Fruit fly (Drosophila melanogaster) whole organism, pupa: ENCODE measurements around the gene Cad74A.

ENCODE experiments used
- CG12605 ChIP-seq: fragments of 200-800 bp; sonication (Bioruptor generic); IDR thresholded peaks from 2 replicates; pipeline ENCODE4 v1.3.6; 2022; ENCODE audit warnings: missing biosample characterization, missing genetic modification characterization
- CG13204 ChIP-seq: fragments of 200-800 bp; sonication (Bioruptor generic); optimal IDR thresholded peaks from 2 replicates; lab custom pipeline; 2018; ENCODE audit warnings: missing biosample characterization, mild to moderate bottlenecking, missing genetic modification characterization, moderate library complexity
- CG34367 ChIP-seq: fragments of 200-800 bp; sonication (Bioruptor generic); optimal IDR thresholded peaks from 2 replicates; lab custom pipeline; 2018; ENCODE audit warnings: missing biosample characterization, mild to moderate bottlenecking, missing genetic modification characterization
- Ets98B ChIP-seq: fragments of 200-800 bp; sonication (Bioruptor generic); IDR thresholded peaks from 2 replicates; pipeline ENCODE4 v1.3.6; 2022; ENCODE audit warnings: missing biosample characterization, missing genetic modification characterization

dm6 chr3L:17352812-17353211 is 26.5 kb downstream of the Cad74A start:
- TF ChIP-seq CG12605 (GFP tag; lab: Robert Waterston, UW) (no peak), Ets98B (GFP tag; lab: Robert Waterston, UW) (no peak), CG13204 (GFP tag; lab: Kevin White, UChicago) (no peak), CG34367 (tag; lab: Kevin White, UChicago) (no peak)
